Fruit fly (Drosophila melanogaster): ENCODE measurements around the gene Gr64c.

Gr64c gene

dm6 chr3L:4026506-4026868, 1.9 kb upstream of the Gr64c start, which contains the start of gene Gr64a:
Gene Gr64a, plus strand, starts transcription at chr3L:4026769.
- TF ChIP-seq usp (GFP tag; optimal IDR thresholded peaks at IDR 0.05), result no peak
- TF ChIP-seq CG2129 (GFP tag; IDR thresholded peaks at IDR 0.05; ENCODE audit: partially characterized antibody), result no peak
- no peak for TF ChIP-seq chif (GFP tag; optimal IDR thresholded peaks at IDR 0.05)
- TF ChIP-seq seq (GFP tag; IDR thresholded peaks at IDR 0.05), result no peak
- no peak for TF ChIP-seq ems (GFP tag; optimal IDR thresholded peaks at IDR 0.05)
- no peak for TF ChIP-seq Dad (GFP tag; optimal IDR thresholded peaks at IDR 0.05)
- TF ChIP-seq CG32772 (GFP tag; IDR thresholded peaks at IDR 0.05), result no peak
- TF ChIP-seq CG11560 (tag; IDR thresholded peaks at IDR 0.05), result no peak
- TF ChIP-seq hb (GFP tag; IDR thresholded peaks at IDR 0.05; ENCODE audit: partially characterized antibody), result no peak
- no peak for TF ChIP-seq Stat92E (GFP tag; optimal IDR thresholded peaks at IDR 0.05)
- no peak for TF ChIP-seq CG34376 (GFP tag; optimal IDR thresholded peaks at IDR 0.05)
- no peak for TF ChIP-seq pho (GFP tag; optimal IDR thresholded peaks at IDR 0.05)
- no peak for TF ChIP-seq CG12104 (GFP tag; optimal IDR thresholded peaks at IDR 0.05)

DNA sequence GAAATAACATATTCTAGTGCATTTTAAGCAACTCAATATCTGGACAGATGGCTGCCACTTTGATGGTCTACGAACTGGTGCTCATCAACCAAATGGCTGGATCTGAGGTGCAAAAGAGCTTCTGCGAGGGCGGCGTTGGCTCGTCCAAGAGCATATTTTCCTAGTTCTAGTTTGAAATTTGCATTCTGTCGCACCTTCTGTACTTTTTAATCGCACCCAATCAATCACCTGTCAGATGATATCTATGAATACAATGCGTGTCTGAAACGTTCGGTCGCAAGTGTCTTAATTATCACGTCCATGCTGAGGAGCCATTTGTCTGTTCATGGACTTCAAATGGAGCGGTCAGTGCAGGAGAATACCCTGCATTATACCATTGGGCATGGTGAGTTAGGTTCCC, 3.4 kb downstream of the Gr64c start, which contains the start of the genes Gr64d and Gr64e:
Gr64d (plus strand) TSS at position 301 of the 400 bp plus-strand sequence.
Gr64e (plus strand) TSS at position 380 of the 400 bp plus-strand sequence.
- no peak for TF ChIP-seq bab2 (GFP tag; optimal IDR thresholded peaks at IDR 0.05)
- TF ChIP-seq CG12769 (tag; optimal IDR thresholded peaks at IDR 0.05), result no peak
- no peak for TF ChIP-seq Gug (GFP tag; IDR thresholded peaks at IDR 0.05)
- TF ChIP-seq Hr3 (GFP tag; optimal IDR thresholded peaks at IDR 0.05), result no peak
- TF ChIP-seq tup (GFP tag; optimal IDR thresholded peaks at IDR 0.05), result no peak
- no peak for TF ChIP-seq Mes4 (GFP tag; optimal IDR thresholded peaks at IDR 0.05)
- peak; percentile 56 for TF ChIP-seq Ets65A (GFP tag)

dm6 chr3L:4035499-4035898, 7.1 kb downstream of the Gr64c start, which contains the start of gene Gr64f:
Gene Gr64f, plus strand, starts transcription at chr3L:4035799.
- TF ChIP-seq CG8281 (tag; optimal IDR thresholded peaks at IDR 0.05), result no peak
- TF ChIP-seq zen (tag; optimal IDR thresholded peaks at IDR 0.05), result peak; percentile 21
- no peak for TF ChIP-seq CG13775 (GFP tag; optimal IDR thresholded peaks at IDR 0.05)

- TF ChIP-seq ssp (GFP tag; IDR thresholded peaks at IDR 0.05), result peak; percentile 80
- TF ChIP-seq chn (GFP tag; optimal IDR thresholded peaks at IDR 0.05), result peak; percentile 29
- peak; percentile 47 for TF ChIP-seq tio (GFP tag; optimal IDR thresholded peaks at IDR 0.05)
- TF ChIP-seq CG7556 (GFP tag; optimal IDR thresholded peaks at IDR 0.05), result no peak
- peak; percentile 80 for TF ChIP-seq CG4404 (GFP tag; IDR thresholded peaks at IDR 0.05)
- peak; percentile 76 for TF ChIP-seq Abd-B (GFP tag; optimal IDR thresholded peaks at IDR 0.05)
- TF ChIP-seq jumu (GFP tag; optimal IDR thresholded peaks at IDR 0.05), result peak; percentile 30
- no peak for TF ChIP-seq aop (GFP tag; IDR thresholded peaks at IDR 0.05)
- no peak for TF ChIP-seq bbx (GFP tag; IDR thresholded peaks at IDR 0.05; ENCODE audit: partially characterized antibody)
- TF ChIP-seq Xbp1 (GFP tag; optimal IDR thresholded peaks at IDR 0.05), result peak; percentile 78
- TF ChIP-seq CG2202 (tag; optimal IDR thresholded peaks at IDR 0.05), result peak; percentile 31
- no peak for TF ChIP-seq CG10543 (GFP tag; optimal IDR thresholded peaks at IDR 0.05)
- TF ChIP-seq CG6689 (GFP tag; IDR thresholded peaks at IDR 0.05), result peak; percentile 88
- TF ChIP-seq sna (GFP tag; IDR thresholded peaks at IDR 0.05; ENCODE audit: partially characterized antibody), result 0 out of 2 replicates have a peak, but pooled peaks have one; percentile 24
- TF ChIP-seq schlank (tag; optimal IDR thresholded peaks at IDR 0.05), result no peak
- TF ChIP-seq ranshi (GFP tag; IDR thresholded peaks at IDR 0.05), result peak; percentile 82; the same call in 1 of the 2 replicates
- TF ChIP-seq CG6813 (GFP tag; optimal IDR thresholded peaks at IDR 0.05), result no peak
- no peak for TF ChIP-seq Hey (tag; optimal IDR thresholded peaks at IDR 0.05)
- TF ChIP-seq en (GFP tag; optimal IDR thresholded peaks at IDR 0.05), result no peak
- no peak for TF ChIP-seq odd (GFP tag; optimal IDR thresholded peaks at IDR 0.05)
- TF ChIP-seq Sox100B (GFP tag; optimal IDR thresholded peaks at IDR 0.05), result no peak
- TF ChIP-seq CG7928 (GFP tag; optimal IDR thresholded peaks at IDR 0.05), result peak; percentile 31
- TF ChIP-seq CG10462 (GFP tag; optimal IDR thresholded peaks at IDR 0.05), result no peak
These were observed 12.0 kb downstream of the Gr64c start, which contains the start of the genes CG11593 and Rcd5 for dm6 chr3L:4040247-4040925. Gene CG11593, minus strand, starts transcription at chr3L:4040482. Gene Rcd5, plus strand, starts transcription at chr3L:4040529.

Data from whole organism, embryonic.